Worm (Caenorhabditis elegans) whole organism, late embryonic: ENCODE measurements around the gene Y7A5A.9.

ENCODE experiments used
- F13H6.1 ChIP-seq: sonication (generic microtip); optimal IDR thresholded peaks from 2 replicates; lab custom pipeline; 2016; ENCODE audit warnings: missing genetic modification characterization, missing compliant biosample characterization
- K02D7.2 ChIP-seq: sonication (generic microtip); optimal IDR thresholded peaks from 2 replicates; lab custom pipeline; 2017; ENCODE audit warnings: mild to moderate bottlenecking, missing genetic modification characterization, missing compliant biosample characterization
- K09A11.1 ChIP-seq: sonication (generic microtip); optimal IDR thresholded peaks from 2 replicates; lab custom pipeline; 2017; ENCODE audit warnings: antibody characterized with exemption, mild to moderate bottlenecking, missing genetic modification characterization, missing compliant biosample characterization; ENCODE audit not compliant: insufficient read depth
- T23F11.4 ChIP-seq: fragments of 200-800 bp; sonication (Bioruptor generic); optimal IDR thresholded peaks from 2 replicates; lab custom pipeline; 2018; ENCODE audit warnings: mild to moderate bottlenecking, missing genetic modification characterization, missing compliant biosample characterization
- Y22D7AL.16 ChIP-seq: sonication (generic microtip); optimal IDR thresholded peaks from 2 replicates; lab custom pipeline; 2016; ENCODE audit warnings: missing genetic modification characterization, missing compliant biosample characterization
- ceh-14 ChIP-seq: sonication (generic microtip); optimal IDR thresholded peaks from 2 replicates; lab custom pipeline; 2016; ENCODE audit warnings: missing genotype, missing genetic modification characterization, missing compliant biosample characterization
- ceh-18 ChIP-seq: sonication (generic microtip); optimal IDR thresholded peaks from 2 replicates; lab custom pipeline; 2016; ENCODE audit warnings: missing genetic modification characterization, missing compliant biosample characterization
- ceh-22 ChIP-seq: sonication (generic microtip); optimal IDR thresholded peaks from 2 replicates; lab custom pipeline; 2017; ENCODE audit warnings: missing biosample characterization, missing genetic modification characterization
- ceh-34 ChIP-seq: sonication (generic microtip); optimal IDR thresholded peaks from 2 replicates; lab custom pipeline; 2016; ENCODE audit warnings: mild to moderate bottlenecking, missing genetic modification characterization, missing compliant biosample characterization
- ceh-45 ChIP-seq: fragments of 200-800 bp; sonication (Bioruptor generic); IDR thresholded peaks from 2 replicates; pipeline ENCODE4 v1.3.6; 2022; ENCODE audit warnings: missing genetic modification reagents, missing genetic modification characterization, missing compliant biosample characterization
- ceh-48 ChIP-seq: sonication (generic microtip); optimal IDR thresholded peaks from 2 replicates; lab custom pipeline; 2016; ENCODE audit warnings: missing genetic modification characterization, inconsistent platforms, missing compliant biosample characterization
- ceh-9 ChIP-seq: sonication (generic microtip); optimal IDR thresholded peaks from 2 replicates; lab custom pipeline; 2016; ENCODE audit warnings: mild to moderate bottlenecking, missing genetic modification characterization, inconsistent platforms, missing compliant biosample characterization
- che-1 ChIP-seq: sonication (generic microtip); optimal IDR thresholded peaks from 2 replicates; lab custom pipeline; 2016; ENCODE audit warnings: mild to moderate bottlenecking, missing genetic modification characterization, missing compliant biosample characterization
- dve-1 ChIP-seq: sonication (generic microtip); optimal IDR thresholded peaks from 2 replicates; lab custom pipeline; 2017; ENCODE audit warnings: antibody characterized with exemption, mild to moderate bottlenecking, missing genetic modification characterization, missing compliant biosample characterization
- elt-4 ChIP-seq: sonication (generic microtip); optimal IDR thresholded peaks from 2 replicates; lab custom pipeline; 2016; ENCODE audit warnings: missing genetic modification characterization, missing compliant biosample characterization
- fkh-10 ChIP-seq: fragments of 150-350 bp; optimal IDR thresholded peaks from 2 replicates; lab custom pipeline; 2014; ENCODE audit warnings: missing biosample characterization, missing genetic modification reagents, missing genetic modification characterization
- gmeb-2 ChIP-seq: sonication (generic microtip); optimal IDR thresholded peaks from 2 replicates; lab custom pipeline; 2016; ENCODE audit warnings: missing genetic modification characterization, inconsistent platforms, missing compliant biosample characterization
- hlh-13 ChIP-seq: fragments of 200-800 bp; sonication (Bioruptor generic); optimal IDR thresholded peaks from 2 replicates; lab custom pipeline; 2018; ENCODE audit warnings: mild to moderate bottlenecking, missing genetic modification characterization, missing compliant biosample characterization
- hlh-15 ChIP-seq: sonication (generic microtip); optimal IDR thresholded peaks from 2 replicates; lab custom pipeline; 2016; ENCODE audit warnings: missing genetic modification characterization, missing compliant biosample characterization
- hlh-30 ChIP-seq: sonication (generic microtip); optimal IDR thresholded peaks from 2 replicates; lab custom pipeline; 2017; ENCODE audit warnings: antibody characterized with exemption, missing genetic modification characterization, missing compliant biosample characterization; ENCODE audit not compliant: insufficient read depth
- lim-6 ChIP-seq: sonication (generic microtip); optimal IDR thresholded peaks from 2 replicates; lab custom pipeline; 2016; ENCODE audit warnings: missing genetic modification characterization, missing compliant biosample characterization
- lin-11 ChIP-seq: fragments of 200-800 bp; sonication (Bioruptor generic); optimal IDR thresholded peaks from 2 replicates; lab custom pipeline; 2018; ENCODE audit warnings: mild to moderate bottlenecking, missing genetic modification characterization, missing compliant biosample characterization
- madf-2 ChIP-seq: sonication (generic microtip); optimal IDR thresholded peaks from 2 replicates; lab custom pipeline; 2017; ENCODE audit warnings: missing genetic modification characterization, missing compliant biosample characterization
- mec-3 ChIP-seq: sonication (generic microtip); optimal IDR thresholded peaks from 2 replicates; lab custom pipeline; 2016; ENCODE audit warnings: borderline replicate concordance, missing genetic modification characterization, missing compliant biosample characterization
- nhr-11 ChIP-seq: fragments of 150-350 bp; optimal IDR thresholded peaks from 2 replicates; lab custom pipeline; 2014; ENCODE audit warnings: missing biosample characterization, missing genetic modification characterization
- nhr-232 ChIP-seq: sonication (generic microtip); optimal IDR thresholded peaks from 2 replicates; lab custom pipeline; 2016; ENCODE audit warnings: missing genetic modification characterization, missing compliant biosample characterization
- pat-9 ChIP-seq: fragments of 200-800 bp; sonication (Bioruptor generic); optimal IDR thresholded peaks from 2 replicates; lab custom pipeline; 2018; ENCODE audit warnings: mild to moderate bottlenecking, missing genetic modification characterization, moderate library complexity, missing compliant biosample characterization
- pqm-1 ChIP-seq: sonication (generic microtip); optimal IDR thresholded peaks from 2 replicates; lab custom pipeline; 2016; ENCODE audit warnings: missing genetic modification characterization, missing compliant biosample characterization
- rnt-1 ChIP-seq: sonication (generic microtip); optimal IDR thresholded peaks from 2 replicates; lab custom pipeline; 2016; ENCODE audit warnings: missing genetic modification characterization, missing compliant biosample characterization
- sdc-2 ChIP-seq: sonication (generic microtip); optimal IDR thresholded peaks from 2 replicates; lab custom pipeline; 2016; ENCODE audit warnings: missing genotype, missing genetic modification characterization, missing compliant biosample characterization
- sox-2 ChIP-seq: fragments of 200-800 bp; sonication (Bioruptor generic); IDR thresholded peaks from 2 replicates; pipeline ENCODE4 v1.3.6; 2022; ENCODE audit warnings: missing genetic modification reagents, missing genetic modification characterization, missing compliant biosample characterization
- sox-4 ChIP-seq: sonication (generic microtip); optimal IDR thresholded peaks from 2 replicates; lab custom pipeline; 2017; ENCODE audit warnings: mild to moderate bottlenecking, missing genetic modification characterization, inconsistent platforms, missing compliant biosample characterization
- ttx-3 ChIP-seq: sonication (generic microtip); optimal IDR thresholded peaks from 2 replicates; lab custom pipeline; 2016; ENCODE audit warnings: missing genetic modification reagents, missing genetic modification characterization, missing compliant biosample characterization
- unc-3 ChIP-seq, 2 experiments: fragments of 200-800 bp in 1 of 2; sonication (Bioruptor generic) in 1 of 2; sonication (generic microtip) in 1 of 2; conservative IDR thresholded peaks in 1 of 2; optimal IDR thresholded peaks in 1 of 2; 2 replicates each; pipeline versions ENCODE4 v1.3.6 to Lab custom; 2016 to 2022; ENCODE audit warnings: missing compliant biosample characterization in 2 of 2, missing genetic modification characterization in 2 of 2, missing genetic modification reagents in 1 of 2
- unc-42 ChIP-seq: sonication (generic microtip); optimal IDR thresholded peaks from 2 replicates; lab custom pipeline; 2016; ENCODE audit warnings: missing genotype, missing genetic modification characterization, missing compliant biosample characterization
- ztf-16 ChIP-seq: sonication (generic microtip); optimal IDR thresholded peaks from 2 replicates; lab custom pipeline; 2017; ENCODE audit warnings: missing genetic modification characterization, missing compliant biosample characterization

Y7A5A.9 gene

ce11 chrX:15804072-15804471 lies 22.9 kb upstream of the Y7A5A.9 start, which contains the start of gene Y7A5A.7:
Y7A5A.7 (minus strand) TSS chrX:15804172.
- TF ChIP-seq Y22D7AL.16 (tag; lab: Kevin White, UChicago) (no peak), unc-3 (GFP tag; conservative IDR thresholded peaks at IDR 0.05; lab: Robert Waterston, UW) (no peak), unc-3 (tag; optimal IDR thresholded peaks at IDR 0.05; lab: Kevin White, UChicago) (no peak), ttx-3 (tag; lab: Kevin White, UChicago) (no peak), ztf-16 (tag; lab: Kevin White, UChicago) (no peak), K02D7.2 (no peak), hlh-30 (no peak), F13H6.1 (no peak), sox-2 (GFP tag; lab: Robert Waterston, UW) (no peak), ceh-45 (GFP tag; lab: Robert Waterston, UW) (no peak), nhr-11 (tag; lab: Kevin White, UChicago) (no peak)

ce11 chrX:15811341-15811740 lies 15.6 kb upstream of the Y7A5A.9 start:
- TF ChIP-seq nhr-11 (tag; lab: Kevin White, UChicago) (no peak), sdc-2 (peak; percentile 90)
- TF ChIP-seq, all 69 proteins: peak for 1

- TF ChIP-seq mec-3 (tag; lab: Kevin White, UChicago) (no peak), fkh-10 (GFP tag; lab: Kevin White, UChicago) (no peak), lin-11 (tag; lab: Kevin White, UChicago) (no peak), ceh-9 (no peak), unc-42 (no peak), K02D7.2 (no peak), pat-9 (tag; lab: Kevin White, UChicago) (no peak), ceh-45 (GFP tag; lab: Robert Waterston, UW) (no peak), lim-6 (tag; lab: Kevin White, UChicago) (no peak), madf-2 (tag; lab: Kevin White, UChicago) (no peak), elt-4 (tag; lab: Kevin White, UChicago) (no peak), sox-4 (no peak), T23F11.4 (GFP tag; lab: Kevin White, UChicago) (no peak), nhr-232 (tag; lab: Kevin White, UChicago) (no peak), ceh-22 (tag; lab: Kevin White, UChicago) (no peak)
These were observed 12.4 kb upstream of the Y7A5A.9 start for ce11 chrX:15814548-15814947.

DNA sequence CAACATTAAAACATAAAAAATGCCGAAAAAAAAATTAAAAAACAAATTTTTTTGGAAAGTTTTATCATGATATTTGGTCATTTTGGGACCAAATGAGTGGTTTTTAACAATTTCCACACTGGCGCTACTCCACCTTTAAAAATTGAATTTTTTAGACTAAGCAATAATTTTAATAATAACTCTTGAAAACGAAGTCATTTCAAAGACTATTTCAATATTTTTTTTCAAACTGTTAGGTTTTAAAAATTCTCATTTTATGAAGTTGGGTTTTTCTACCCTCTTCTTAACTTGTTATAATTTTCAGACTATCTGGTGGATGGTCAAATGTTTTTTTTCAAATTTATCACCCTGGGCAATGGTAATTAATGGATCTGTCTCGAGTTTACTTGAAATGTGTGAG lies 4.8 kb upstream of the Y7A5A.9 start, which contains the start of gene Y7A5A.8:
Gene Y7A5A.8 (plus strand): TSS at position 301 of the 400 bp plus-strand sequence.
- TF ChIP-seq nhr-11 (tag; lab: Kevin White, UChicago) (no peak), ceh-45 (GFP tag; lab: Robert Waterston, UW) (no peak), ceh-18 (tag; lab: Kevin White, UChicago) (no peak), unc-3 (GFP tag; conservative IDR thresholded peaks at IDR 0.05; lab: Robert Waterston, UW) (no peak), unc-3 (tag; optimal IDR thresholded peaks at IDR 0.05; lab: Kevin White, UChicago) (no peak), ceh-14 (no peak), T23F11.4 (GFP tag; lab: Kevin White, UChicago) (no peak), sox-2 (GFP tag; lab: Robert Waterston, UW) (no peak), pqm-1 (tag; lab: Kevin White, UChicago) (no peak)

DNA sequence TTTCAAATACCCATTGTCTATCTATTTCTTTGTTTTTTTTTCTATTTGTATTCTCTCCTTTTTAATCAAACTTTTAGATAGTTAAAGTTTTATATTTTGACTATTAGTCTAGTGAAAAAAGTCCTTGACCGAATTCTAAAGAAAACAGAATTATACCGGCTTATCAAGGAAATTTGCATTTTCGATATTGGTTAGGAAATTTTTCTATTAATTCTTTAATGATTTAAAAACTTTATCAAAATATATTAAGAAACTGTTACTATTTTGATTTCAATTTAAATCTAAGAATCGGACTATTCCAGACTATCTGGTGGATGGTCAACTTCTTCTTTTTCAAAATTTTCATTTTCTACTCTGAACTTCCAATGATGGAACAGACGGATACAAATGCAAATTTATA lies 1.1 kb downstream of the Y7A5A.9 start, which contains the start of gene Y7A5A.20:
Gene Y7A5A.20 (plus strand): TSS at position 301 of the 400 bp plus-strand sequence.
- TF ChIP-seq che-1 (tag; lab: Kevin White, UChicago) (no peak), ceh-34 (tag; lab: Kevin White, UChicago) (no peak), gmeb-2 (no peak), dve-1 (tag; lab: Kevin White, UChicago) (no peak), hlh-13 (GFP tag; lab: Kevin White, UChicago) (no peak), nhr-11 (tag; lab: Kevin White, UChicago) (no peak), ceh-48 (tag; lab: Kevin White, UChicago) (no peak), hlh-15 (tag; lab: Kevin White, UChicago) (no peak), hlh-30 (no peak), rnt-1 (tag; lab: Kevin White, UChicago) (no peak), Y22D7AL.16 (tag; lab: Kevin White, UChicago) (no peak), K09A11.1 (tag; lab: Kevin White, UChicago) (no peak), ttx-3 (tag; lab: Kevin White, UChicago) (no peak)
